Worm (Caenorhabditis elegans) whole organism, L4/young adult: ENCODE measurements around the gene gst-6.
"Not testable (repeated sequence)": the region's sequence is repeated elsewhere in the genome, so short reads cannot be mapped to it uniquely, and the experiment has no call there.

ENCODE experiments used
- W03F9.2 ChIP-seq: fragments of 150-350 bp; optimal IDR thresholded peaks from 2 replicates; lab custom pipeline; 2014; ENCODE audit warnings: missing biosample characterization, missing genetic modification characterization
- dao-5 ChIP-seq: sonication (generic microtip); optimal IDR thresholded peaks from 2 replicates; lab custom pipeline; 2016; ENCODE audit warnings: missing genotype, missing genetic modification characterization, moderate library complexity, missing compliant biosample characterization

ce11 chrII:4860260-4860659 is 19.4 kb upstream of the gst-6 start, which contains the start of the genes nspd-5 and F11G11.4:
- TF ChIP-seq dao-5, W03F9.2: not testable (repeated sequence)
